ENCODE assay signal across 5 fruit fly cellular contexts in the genomic region with DNA sequence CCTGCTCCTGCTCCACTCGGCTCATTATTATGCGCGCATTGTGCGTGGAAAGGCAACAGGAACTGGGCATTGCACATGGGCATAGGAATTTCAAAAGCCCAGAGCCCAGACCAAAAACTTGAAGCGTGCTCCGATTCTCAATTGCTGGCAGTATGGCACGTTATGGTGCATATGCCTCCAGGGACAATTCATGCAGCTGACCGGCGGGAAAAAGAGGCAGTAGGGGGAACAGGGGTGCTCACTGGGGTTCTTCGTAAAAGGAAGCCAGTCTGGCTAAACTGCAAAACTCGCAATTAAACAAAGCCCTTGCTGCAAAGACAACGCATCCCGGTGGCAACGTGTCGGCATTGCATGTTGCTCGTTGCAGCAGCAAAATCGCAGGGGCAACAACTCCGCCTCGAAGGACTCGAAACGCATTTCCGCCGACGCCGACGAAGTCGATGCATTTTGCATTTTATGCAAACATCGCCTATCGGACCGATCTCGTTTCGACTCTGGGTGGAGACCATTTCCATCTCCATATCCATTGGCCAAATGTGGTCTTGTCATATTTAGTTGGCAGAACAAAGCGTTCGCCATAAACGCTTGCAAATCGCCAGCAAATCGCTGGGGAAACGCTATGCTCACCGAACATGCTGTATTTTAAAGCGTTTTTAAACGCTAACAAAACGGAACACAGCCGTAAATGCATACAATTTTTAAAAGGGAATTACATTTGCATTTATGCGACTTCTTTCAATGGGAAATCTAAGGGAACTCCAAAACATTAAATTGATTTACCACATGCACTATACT.
TF ChIP-seq lines count a peak whose summit lies in the region.

No protein-coding gene starts in this region.

- TF ChIP-seq CTCF in whole organism, embryonic (GFP tag; optimal IDR thresholded peaks at IDR 0.05; lab: Kevin White, UChicago) = no peak

TF ChIP-seq in whole organism, 6 proteins besides CTCF, POLR2A, EP300 and RAD21:
- TF ChIP-seq EcR (GFP tag; optimal IDR thresholded peaks at IDR 0.05; lab: Kevin White, UChicago) = no peak
- TF ChIP-seq usp (GFP tag; optimal IDR thresholded peaks at IDR 0.05; lab: Kevin White, UChicago) = no peak
- TF ChIP-seq Dll (optimal IDR thresholded peaks at IDR 0.05; lab: Kevin White, UChicago) = peak; percentile 53
- no peak for TF ChIP-seq pan (optimal IDR thresholded peaks at IDR 0.05; lab: Kevin White, UChicago)
- no peak for TF ChIP-seq CG8478 (optimal IDR thresholded peaks at IDR 0.05; lab: Kevin White, UChicago)
- TF ChIP-seq psq (optimal IDR thresholded peaks at IDR 0.05; lab: Kevin White, UChicago) = no peak
TF ChIP-seq in whole organism: peak in this region for 1.

TF ChIP-seq in whole organism, embryonic, 481 proteins besides CTCF, POLR2A, EP300 and RAD21:
- TF ChIP-seq nom (GFP tag; optimal IDR thresholded peaks at IDR 0.05; lab: Kevin White, UChicago) = peak; percentile 38
- TF ChIP-seq lmd (GFP tag; IDR thresholded peaks at IDR 0.05; lab: Robert Waterston, UW) = no peak
- peak; percentile 98 for TF ChIP-seq CG8359 (GFP tag; optimal IDR thresholded peaks at IDR 0.05; lab: Kevin White, UChicago; ENCODE audit: borderline replicate concordance)

TF ChIP-seq in whole organism, prepupa, 60 proteins besides CTCF, POLR2A, EP300 and RAD21:
- TF ChIP-seq CG6276 (GFP tag; optimal IDR thresholded peaks at IDR 0.05; lab: Kevin White, UChicago) (no peak), Hr39 (GFP tag; optimal IDR thresholded peaks at IDR 0.05; lab: Kevin White, UChicago) (no peak), Sox15 (GFP tag; optimal IDR thresholded peaks at IDR 0.05; lab: Kevin White, UChicago) (no peak), fkh (GFP tag; optimal IDR thresholded peaks at IDR 0.05; lab: Kevin White, UChicago) (no peak), Met (GFP tag; optimal IDR thresholded peaks at IDR 0.05; lab: Kevin White, UChicago) (no peak), ss (GFP tag; optimal IDR thresholded peaks at IDR 0.05; lab: Kevin White, UChicago) (peak; percentile 5 to 87), Eip78C (GFP tag; lab: Kevin White, UChicago) (peak; percentile 40), CG3919 (GFP tag; optimal IDR thresholded peaks at IDR 0.05; lab: Kevin White, UChicago) (peak; percentile 25), svp (GFP tag; lab: Kevin White, UChicago) (no peak), CG10631 (GFP tag; optimal IDR thresholded peaks at IDR 0.05; lab: Kevin White, UChicago) (no peak), CG15336 (GFP tag; IDR thresholded peaks at IDR 0.05; lab: Robert Waterston, UW) (no peak), CG7368 (GFP tag; optimal IDR thresholded peaks at IDR 0.05; lab: Kevin White, UChicago) (no peak), CG31627 (GFP tag; optimal IDR thresholded peaks at IDR 0.05; lab: Kevin White, UChicago) (no peak), CG6854 (GFP tag; optimal IDR thresholded peaks at IDR 0.05; lab: Kevin White, UChicago) (peak; percentile 67), CG11294 (GFP tag; IDR thresholded peaks at IDR 0.05; lab: Robert Waterston, UW) (no peak)
TF ChIP-seq in whole organism, prepupa: peak in this region for 4.

TF ChIP-seq in whole organism, pupa, 21 proteins besides CTCF, POLR2A, EP300 and RAD21:
- TF ChIP-seq fd96Ca (GFP tag; IDR thresholded peaks at IDR 0.05; lab: Robert Waterston, UW) = no peak
- TF ChIP-seq EcR (GFP tag; optimal IDR thresholded peaks at IDR 0.05; lab: Kevin White, UChicago) = peak; percentile 34
- no peak for TF ChIP-seq rn (GFP tag; IDR thresholded peaks at IDR 0.05; lab: Robert Waterston, UW)
- TF ChIP-seq D1 (tag; optimal IDR thresholded peaks at IDR 0.05; lab: Kevin White, UChicago) = no peak
- peak; percentile 38 for TF ChIP-seq CG13204 (GFP tag; optimal IDR thresholded peaks at IDR 0.05; lab: Kevin White, UChicago)
- TF ChIP-seq CG34367 (tag; optimal IDR thresholded peaks at IDR 0.05; lab: Kevin White, UChicago) = no peak
TF ChIP-seq in whole organism, pupa: peak in this region for 2.

TF ChIP-seq in whole organism, wandering third instar larva, 38 proteins besides CTCF, POLR2A, EP300 and RAD21:
- TF ChIP-seq brk (GFP tag; optimal IDR thresholded peaks at IDR 0.05; lab: Kevin White, UChicago) = peak; percentile 13
- peak; percentile 27 for TF ChIP-seq br (GFP tag; optimal IDR thresholded peaks at IDR 0.05; lab: Kevin White, UChicago)
- TF ChIP-seq Sp1 (GFP tag; optimal IDR thresholded peaks at IDR 0.05; lab: Kevin White, UChicago) = no peak
- TF ChIP-seq Hnf4 (GFP tag; optimal IDR thresholded peaks at IDR 0.05; lab: Kevin White, UChicago) = no peak
- no peak for TF ChIP-seq Hr78 (GFP tag; optimal IDR thresholded peaks at IDR 0.05; lab: Kevin White, UChicago)
- TF ChIP-seq OdsH (GFP tag; optimal IDR thresholded peaks at IDR 0.05; lab: Kevin White, UChicago) = no peak
- no peak for TF ChIP-seq Hr83 (GFP tag; optimal IDR thresholded peaks at IDR 0.05; lab: Kevin White, UChicago; ENCODE audit: poor library complexity, severe bottlenecking)
- TF ChIP-seq GATAd (GFP tag; optimal IDR thresholded peaks at IDR 0.05; lab: Kevin White, UChicago) = no peak
- TF ChIP-seq psq (GFP tag; optimal IDR thresholded peaks at IDR 0.05; lab: Kevin White, UChicago) = peak; percentile 30
- no peak for TF ChIP-seq Mio (GFP tag; optimal IDR thresholded peaks at IDR 0.05; lab: Kevin White, UChicago)
- TF ChIP-seq usp (GFP tag; optimal IDR thresholded peaks at IDR 0.05; lab: Kevin White, UChicago) = no peak
